Fruit fly (Drosophila melanogaster): ENCODE results near the gene CCDC53.

CCDC53 gene

DNA sequence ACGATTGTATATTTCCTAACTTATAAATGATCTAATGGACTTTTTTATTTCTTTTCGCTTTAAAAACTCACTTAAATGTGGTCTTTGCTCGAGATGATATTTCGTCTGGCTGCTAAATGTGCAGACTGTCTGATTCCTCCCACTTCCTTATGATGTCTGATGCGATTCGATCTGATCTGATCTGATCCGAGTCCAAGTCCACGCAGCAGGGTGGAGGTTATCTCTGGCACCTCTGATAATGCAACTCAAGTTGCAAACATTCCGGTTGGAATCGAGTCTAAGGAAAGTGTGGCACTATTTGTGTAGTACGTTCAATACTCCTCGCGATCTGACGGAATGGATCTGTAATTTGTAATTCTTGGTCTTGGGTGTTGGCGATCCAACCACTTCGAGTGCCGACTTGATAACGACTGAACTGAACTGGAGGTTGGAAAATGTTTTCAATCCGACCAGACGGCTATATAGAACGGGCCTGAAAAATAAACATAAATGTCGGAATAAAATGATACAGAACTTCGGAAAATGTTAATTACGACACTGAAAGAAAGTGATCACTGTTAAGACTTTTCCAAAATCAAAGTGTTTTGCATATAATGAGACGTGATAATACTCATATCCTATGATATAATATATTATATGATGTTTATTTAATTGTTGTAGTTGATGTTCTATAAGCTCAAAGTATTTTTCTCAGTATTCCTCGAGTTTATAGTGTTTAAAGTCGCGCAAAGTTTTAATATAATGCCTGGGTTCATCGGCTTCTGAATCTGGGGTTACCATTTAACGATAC is 43.4 kb upstream of the CCDC53 start (continued):
- peak; percentile 11 for TF ChIP-seq CG34406 (GFP tag; optimal IDR thresholded peaks at IDR 0.05)
- no peak for TF ChIP-seq vri (GFP tag; optimal IDR thresholded peaks at IDR 0.05)
- TF ChIP-seq CG6276 (GFP tag; optimal IDR thresholded peaks at IDR 0.05): peak; percentile 30
- no peak for TF ChIP-seq Eip93F (GFP tag; optimal IDR thresholded peaks at IDR 0.05)
- TF ChIP-seq achi (GFP tag; optimal IDR thresholded peaks at IDR 0.05): no peak
- peak; percentile 26 for TF ChIP-seq CG6808 (GFP tag; optimal IDR thresholded peaks at IDR 0.05)
- peak; percentile 23 for TF ChIP-seq CG11762 (GFP tag; optimal IDR thresholded peaks at IDR 0.05; ENCODE audit: insufficient read depth)
- peak; percentile 35 for TF ChIP-seq OdsH (GFP tag; optimal IDR thresholded peaks at IDR 0.05)
- no peak for TF ChIP-seq lz (GFP tag; optimal IDR thresholded peaks at IDR 0.05)
- no peak for TF ChIP-seq Hr39 (GFP tag; optimal IDR thresholded peaks at IDR 0.05)
- TF ChIP-seq CG10631 (GFP tag; optimal IDR thresholded peaks at IDR 0.05): no peak
- TF ChIP-seq CG3919 (GFP tag; optimal IDR thresholded peaks at IDR 0.05): peak; percentile 13
- TF ChIP-seq Gug (GFP tag; IDR thresholded peaks at IDR 0.05): 0 out of 2 replicates have a peak, but pooled peaks have one; percentile 13
- TF ChIP-seq Smox (GFP tag; optimal IDR thresholded peaks at IDR 0.05): no peak
- TF ChIP-seq CG7368 (GFP tag; optimal IDR thresholded peaks at IDR 0.05): peak; percentile 4
- TF ChIP-seq Sox15 (GFP tag; optimal IDR thresholded peaks at IDR 0.05): no peak
- no peak for TF ChIP-seq CG8119 (GFP tag; IDR thresholded peaks at IDR 0.05)
- TF ChIP-seq CG4318 (GFP tag; optimal IDR thresholded peaks at IDR 0.05): no peak
- TF ChIP-seq Sox14 (GFP tag; optimal IDR thresholded peaks at IDR 0.05): no peak
- TF ChIP-seq CG6792 (GFP tag; optimal IDR thresholded peaks at IDR 0.05): peak; percentile 32
- no peak for TF ChIP-seq Sox102F (GFP tag; optimal IDR thresholded peaks at IDR 0.05)
- TF ChIP-seq CG15336 (GFP tag; IDR thresholded peaks at IDR 0.05): 0 out of 2 replicates have a peak, but pooled peaks have one; percentile 9
- no peak for TF ChIP-seq CG6854 (GFP tag; optimal IDR thresholded peaks at IDR 0.05)
- TF ChIP-seq svp (GFP tag): peak; percentile 97
- TF ChIP-seq CG31627 (GFP tag; optimal IDR thresholded peaks at IDR 0.05): no peak
- no peak for TF ChIP-seq fkh (GFP tag; optimal IDR thresholded peaks at IDR 0.05)
- peak; percentile 9 for TF ChIP-seq CG1621 (tag; optimal IDR thresholded peaks at IDR 0.05)
- no peak for TF ChIP-seq dac (GFP tag; optimal IDR thresholded peaks at IDR 0.05)
- peak; percentile 34 for TF ChIP-seq acj6 (GFP tag; optimal IDR thresholded peaks at IDR 0.05)
- TF ChIP-seq CG11902 (GFP tag; optimal IDR thresholded peaks at IDR 0.05): no peak
- no peak for TF ChIP-seq Eip75B (GFP tag; optimal IDR thresholded peaks at IDR 0.05)
- TF ChIP-seq esn (GFP tag; optimal IDR thresholded peaks at IDR 0.05): no peak
- TF ChIP-seq net (GFP tag; optimal IDR thresholded peaks at IDR 0.05): no peak
- TF ChIP-seq Hr4 (GFP tag; optimal IDR thresholded peaks at IDR 0.05): peak; percentile 25
- peak; percentile 50 for TF ChIP-seq spab (GFP tag; optimal IDR thresholded peaks at IDR 0.05)

DNA sequence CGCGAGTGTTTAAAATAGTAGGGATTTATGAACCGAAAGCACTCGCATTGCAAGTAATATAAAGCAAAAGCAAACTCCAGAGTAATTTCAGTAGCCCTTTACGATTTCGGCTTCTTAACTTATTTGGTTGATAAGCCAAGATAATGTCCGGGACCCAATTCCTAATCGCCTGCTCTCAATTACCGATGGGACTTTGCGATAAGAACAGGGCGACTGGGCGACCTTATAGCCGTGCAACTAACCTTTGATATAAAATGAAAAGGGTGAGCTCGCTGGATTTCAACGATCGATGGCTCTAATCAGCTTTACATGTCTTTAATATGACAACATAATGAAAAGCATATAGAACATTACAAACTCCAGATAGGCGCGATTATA is 42.8 kb upstream of the CCDC53 start, which contains the start of gene CG7227:
CG7227 (minus strand) TSS at position 72 of the 378 bp plus-strand sequence.
- TF ChIP-seq CG11762 (GFP tag; optimal IDR thresholded peaks at IDR 0.05; ENCODE audit: insufficient read depth) (no peak), CG8319 (GFP tag; optimal IDR thresholded peaks at IDR 0.05) (no peak), pdm3 (GFP tag; optimal IDR thresholded peaks at IDR 0.05) (no peak), Lpt (GFP tag; optimal IDR thresholded peaks at IDR 0.05) (no peak), CG8119 (GFP tag; IDR thresholded peaks at IDR 0.05) (no peak), CG10669 (GFP tag; optimal IDR thresholded peaks at IDR 0.05) (no peak), CG9139 (GFP tag; optimal IDR thresholded peaks at IDR 0.05) (no peak), Sox14 (GFP tag; optimal IDR thresholded peaks at IDR 0.05) (no peak), cyc (GFP tag; optimal IDR thresholded peaks at IDR 0.05) (no peak), CG16779 (tag; optimal IDR thresholded peaks at IDR 0.05) (no peak), acj6 (GFP tag; optimal IDR thresholded peaks at IDR 0.05) (no peak), svp (GFP tag) (no peak), achi (GFP tag; optimal IDR thresholded peaks at IDR 0.05) (no peak), eg (GFP tag; IDR thresholded peaks at IDR 0.05) (no peak), salr (GFP tag; optimal IDR thresholded peaks at IDR 0.05) (no peak), Blimp-1 (GFP tag; optimal IDR thresholded peaks at IDR 0.05) (no peak), CG15336 (GFP tag; IDR thresholded peaks at IDR 0.05) (no peak), fd85E (GFP tag; optimal IDR thresholded peaks at IDR 0.05) (no peak), CG8632 (GFP tag; optimal IDR thresholded peaks at IDR 0.05) (no peak), CG3919 (GFP tag; optimal IDR thresholded peaks at IDR 0.05) (no peak)
